Fruit fly (Drosophila melanogaster) whole organism: Measurements from ENCODE around the gene raskol.

Experiments
- CG8478 ChIP-seq: fragments of >200 bp; optimal IDR thresholded peaks from 2 replicates; lab custom pipeline; 2018; ENCODE audit warnings: inconsistent platforms
- Dll ChIP-seq: fragments of >200 bp; optimal IDR thresholded peaks from 2 replicates; lab custom pipeline; 2017
- EcR ChIP-seq, 2 experiments: fragments of >200 bp; optimal IDR thresholded peaks; 2 replicates each; lab custom pipeline; 2017; ENCODE audit warnings: missing biosample characterization in 2 of 2, missing genetic modification characterization in 2 of 2, missing genetic modification reagents in 2 of 2
- pan ChIP-seq: fragments of >200 bp; optimal IDR thresholded peaks from 2 replicates; lab custom pipeline; 2017
- psq ChIP-seq: fragments of >200 bp; optimal IDR thresholded peaks from 2 replicates; lab custom pipeline; 2017
- usp ChIP-seq: fragments of >200 bp; optimal IDR thresholded peaks from 2 replicates; lab custom pipeline; 2017; ENCODE audit warnings: missing biosample characterization, missing genetic modification characterization, mixed read lengths

Gene raskol

dm6 chrX:17724288-17724914 is 14.5 kb downstream of the raskol start:
- TF ChIP-seq Dll (no peak), psq (lab: Kevin White, UChicago) (no peak), pan (lab: Kevin White, UChicago) (no peak), EcR (GFP tag; optimal IDR thresholded peaks at IDR 0.05; lab: Kevin White, UChicago) (no peak), usp (no peak), CG8478 (lab: Kevin White, UChicago) (no peak)

dm6 chrX:17725937-17726489 is 16.1 kb downstream of the raskol start:
- TF ChIP-seq EcR (GFP tag; optimal IDR thresholded peaks at IDR 0.05; lab: Kevin White, UChicago) (no peak), pan (lab: Kevin White, UChicago) (no peak), CG8478 (lab: Kevin White, UChicago) (no peak), Dll (no peak), psq (lab: Kevin White, UChicago) (no peak), usp (no peak)

dm6 chrX:17726551-17727180 is 16.7 kb downstream of the raskol start:
- no peak for TF ChIP-seq CG8478 (lab: Kevin White, UChicago)

- TF ChIP-seq CG8478 (lab: Kevin White, UChicago) (no peak), Dll (no peak), EcR (GFP tag; optimal IDR thresholded peaks at IDR 0.05; lab: Kevin White, UChicago) (no peak), usp (no peak), pan (lab: Kevin White, UChicago) (no peak), psq (lab: Kevin White, UChicago) (no peak)
Measured at dm6 chrX:17728338-17728737, 18.4 kb downstream of the raskol start.

dm6 chrX:17732076-17732475 is 22.1 kb downstream of the raskol start:
- no peak for TF ChIP-seq EcR (GFP tag; optimal IDR thresholded peaks at IDR 0.05; lab: Kevin White, UChicago)

- no peak for TF ChIP-seq Dll
- TF ChIP-seq EcR (GFP tag; optimal IDR thresholded peaks at IDR 0.05; lab: Kevin White, UChicago), result no peak
- TF ChIP-seq usp, result no peak
- no peak for TF ChIP-seq psq (lab: Kevin White, UChicago)
- TF ChIP-seq pan (lab: Kevin White, UChicago), result no peak
- no peak for TF ChIP-seq CG8478 (lab: Kevin White, UChicago)
Measured at dm6 chrX:17732684-17733083, 22.7 kb downstream of the raskol start.

- TF ChIP-seq usp (no peak), Dll (no peak), CG8478 (lab: Kevin White, UChicago) (no peak), EcR (GFP tag; optimal IDR thresholded peaks at IDR 0.05; lab: Kevin White, UChicago) (no peak), psq (lab: Kevin White, UChicago) (no peak), pan (lab: Kevin White, UChicago) (no peak)
Measured at dm6 chrX:17733698-17734248, 23.8 kb downstream of the raskol start.

- TF ChIP-seq EcR (GFP tag; optimal IDR thresholded peaks at IDR 0.05; lab: Kevin White, UChicago) (no peak), psq (lab: Kevin White, UChicago) (no peak), Dll (no peak), CG8478 (lab: Kevin White, UChicago) (no peak), pan (lab: Kevin White, UChicago) (no peak), usp (no peak)
Measured at dm6 chrX:17736101-17736728, 26.3 kb downstream of the raskol start.

dm6 chrX:17737024-17737685 is 27.2 kb downstream of the raskol start:
- TF ChIP-seq Dll (no peak), CG8478 (lab: Kevin White, UChicago) (no peak)

dm6 chrX:17737812-17738473 is 28.0 kb downstream of the raskol start:
- TF ChIP-seq EcR (GFP tag; optimal IDR thresholded peaks at IDR 0.05; lab: Kevin White, UChicago) (no peak), usp (no peak), CG8478 (lab: Kevin White, UChicago) (no peak), Dll (no peak), pan (lab: Kevin White, UChicago) (no peak), psq (lab: Kevin White, UChicago) (no peak)

dm6 chrX:17738474-17738838 is 28.5 kb downstream of the raskol start:
- TF ChIP-seq CG8478 (lab: Kevin White, UChicago) (no peak), EcR (GFP tag; optimal IDR thresholded peaks at IDR 0.05; lab: Kevin White, UChicago) (no peak), usp (no peak), Dll (no peak), psq (lab: Kevin White, UChicago) (no peak), pan (lab: Kevin White, UChicago) (no peak)
